Fruit fly (Drosophila melanogaster): Measurements from ENCODE around the gene CG4594.
A peak's percentile ranks its signal among the peaks of the same experiment; 100 is the strongest.

Gene CG4594

DNA sequence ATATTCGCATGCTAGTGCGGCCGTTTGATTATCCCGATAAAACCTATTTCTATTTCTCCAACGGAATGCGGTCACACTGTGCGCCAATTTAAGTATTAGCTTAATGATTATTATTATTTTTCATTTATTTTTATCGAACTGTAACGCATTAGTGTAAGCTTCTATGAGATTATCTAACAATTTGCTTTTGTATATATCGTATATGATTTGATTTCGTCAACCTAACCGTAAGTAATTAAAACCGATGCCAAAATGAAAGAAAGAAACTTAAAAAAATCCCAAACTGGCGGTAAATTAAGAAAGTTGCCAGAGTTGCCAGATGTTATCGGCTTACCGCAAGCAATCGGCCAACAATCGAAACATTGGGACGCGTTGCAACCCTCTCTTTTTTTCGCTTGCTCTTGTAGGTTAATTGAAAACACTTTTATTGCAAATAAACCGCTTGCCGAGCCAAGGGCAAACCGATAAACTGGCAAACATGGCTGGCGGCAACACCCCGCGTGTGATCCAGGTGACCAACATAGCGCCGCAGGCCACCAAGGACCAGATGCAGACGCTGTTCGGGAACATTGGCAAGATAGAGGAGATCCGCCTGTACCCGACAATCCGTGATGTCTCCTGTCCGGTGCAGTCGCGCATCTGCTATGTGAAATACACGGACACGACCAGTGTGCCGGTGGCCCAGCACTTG, 7.2 kb upstream of the CG4594 start, which contains the start of the genes Etl1 and Srp54:
TSS of gene Etl1 (minus strand) at position 39 of the 691 bp plus-strand sequence.
TSS of gene Srp54 (plus strand) at position 342 of the 691 bp plus-strand sequence.
- TF ChIP-seq CG17801 (GFP tag; optimal IDR thresholded peaks at IDR 0.05; ENCODE audit: partially characterized antibody): no peak

- peak; percentile 93 for TF ChIP-seq CG17801 (GFP tag; optimal IDR thresholded peaks at IDR 0.05; ENCODE audit: partially characterized antibody)
Measured at dm6 chr2L:9915011-9915850, 4.7 kb upstream of the CG4594 start, which contains the start of gene yip2. Gene yip2 (plus strand): TSS chr2L:9915253.

DNA sequence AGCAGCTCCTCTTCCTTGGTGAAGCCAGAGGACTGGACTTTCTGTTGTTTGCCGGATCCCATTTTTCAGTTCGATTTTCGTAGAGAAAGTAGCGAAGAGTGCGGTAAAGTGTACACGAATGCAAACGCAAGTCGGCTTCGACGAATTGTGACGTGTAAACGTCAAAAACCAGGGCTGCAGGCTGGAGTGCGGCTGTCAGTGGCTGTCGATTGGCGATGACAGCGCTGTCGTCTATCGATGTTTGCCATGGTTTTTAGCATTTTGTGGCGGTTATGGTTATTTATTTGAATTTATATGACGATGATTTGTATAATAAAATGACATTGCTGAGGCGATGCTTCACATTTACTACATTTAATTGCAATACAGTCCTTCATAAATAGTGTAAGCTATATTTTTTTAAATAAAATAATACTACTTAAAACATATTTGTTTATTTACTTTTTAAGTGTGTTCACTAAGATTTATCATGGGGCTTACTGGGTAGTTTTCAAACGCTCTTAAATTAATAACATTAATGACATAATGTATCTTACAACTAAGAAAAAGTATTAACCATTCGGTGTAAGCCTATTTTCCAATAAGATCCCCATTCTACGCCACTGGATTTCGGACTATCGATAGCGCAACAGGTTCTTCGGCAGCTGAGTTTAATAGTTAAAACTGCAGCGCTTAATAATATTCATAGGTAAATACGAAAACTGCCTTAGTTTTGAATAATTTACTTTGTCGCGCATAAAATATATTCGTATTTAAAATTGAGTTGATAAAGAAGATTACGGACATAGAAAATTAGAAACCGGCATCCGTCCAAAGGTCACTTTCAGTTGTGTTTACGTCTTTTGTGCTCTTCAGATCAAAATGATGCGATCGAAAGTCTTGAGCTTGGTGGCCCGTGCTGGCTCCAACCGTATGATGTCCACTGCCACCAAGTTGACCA, 1.7 kb upstream of the CG4594 start, which contains the start of the genes CG5885 and CG4598:
TSS of gene CG5885 (minus strand) at position 311 of the 940 bp plus-strand sequence.
TSS of gene CG4598 (plus strand) at position 599 of the 940 bp plus-strand sequence.
- peak; percentile 64 for TF ChIP-seq CG17801 (GFP tag; optimal IDR thresholded peaks at IDR 0.05; ENCODE audit: partially characterized antibody)

DNA sequence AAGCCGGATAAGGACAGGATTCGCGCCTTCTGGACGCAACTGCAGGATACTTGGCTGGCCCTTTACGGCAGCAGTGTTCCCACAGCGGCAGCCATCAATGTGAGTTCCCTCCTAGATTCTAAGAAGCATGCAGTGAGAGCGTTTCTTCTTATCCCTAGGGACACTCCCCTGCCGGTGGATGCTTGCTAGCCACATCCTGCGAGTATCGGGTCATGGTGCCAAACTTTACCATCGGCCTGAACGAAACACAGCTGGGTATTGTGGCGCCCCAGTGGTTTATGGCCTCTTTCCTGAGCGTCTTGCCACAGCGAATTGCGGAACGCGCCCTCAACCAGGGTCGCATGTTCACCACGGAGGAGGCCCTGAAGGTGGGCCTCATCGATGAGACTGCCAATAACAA, 742 bp upstream of the CG4594 start:
- no peak for TF ChIP-seq CG17801 (GFP tag; optimal IDR thresholded peaks at IDR 0.05; ENCODE audit: partially characterized antibody)

DNA sequence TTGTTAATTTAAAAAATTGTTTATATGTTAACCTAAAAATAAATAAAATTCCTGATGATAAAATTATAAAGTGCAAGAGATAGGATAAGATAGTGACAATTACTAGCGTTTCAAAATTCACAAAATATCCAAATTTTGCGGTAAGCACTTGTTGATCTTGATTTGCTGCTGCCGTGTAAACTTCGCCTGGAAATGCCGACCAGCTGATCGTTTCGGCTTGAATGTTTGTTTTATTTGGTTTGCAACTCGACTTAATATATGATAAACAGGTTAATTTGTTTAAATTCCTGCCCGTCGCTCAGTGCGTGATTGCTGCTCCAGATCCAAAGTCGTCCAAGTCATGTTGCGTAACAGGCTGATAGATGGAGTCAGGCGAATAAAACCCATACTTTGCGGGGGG, 1.4 kb downstream of the CG4594 start, which contains the start of gene CG4592:
TSS of gene CG4592 (plus strand) at position 233 of the 400 bp plus-strand sequence.
- TF ChIP-seq CG17801 (GFP tag; optimal IDR thresholded peaks at IDR 0.05; ENCODE audit: partially characterized antibody): peak; percentile 80

DNA sequence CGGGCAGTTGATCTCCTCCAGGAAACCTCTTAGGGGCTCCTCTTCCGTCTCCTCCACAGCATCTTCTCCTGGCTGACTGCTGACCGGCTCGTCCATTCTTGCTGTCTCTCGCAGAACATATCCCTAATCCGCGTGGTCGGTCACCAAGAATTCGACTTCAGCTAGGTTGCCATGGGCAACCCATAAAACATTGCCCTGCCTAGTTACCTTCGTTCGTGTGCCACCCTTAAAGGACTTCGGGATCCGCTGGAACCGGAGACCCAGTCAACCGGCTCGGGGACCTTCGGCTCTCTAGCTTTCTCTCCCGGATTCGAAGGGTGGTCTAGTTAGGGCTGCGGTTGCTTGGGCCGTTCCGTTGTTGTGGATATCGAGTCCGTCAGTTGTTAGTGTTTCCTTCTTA, 4.8 kb downstream of the CG4594 start, which contains the start of the genes TbCMF46 and CG42366:
TSS of gene TbCMF46 (minus strand) at position 101 of the 400 bp plus-strand sequence.
TSS of gene CG42366 (plus strand) at position 397 of the 400 bp plus-strand sequence.
- no peak for TF ChIP-seq CG17801 (GFP tag; optimal IDR thresholded peaks at IDR 0.05; ENCODE audit: partially characterized antibody)

- no peak for TF ChIP-seq CG17801 (GFP tag; optimal IDR thresholded peaks at IDR 0.05; ENCODE audit: partially characterized antibody)
Measured at dm6 chr2L:9930280-9930679, 10.3 kb downstream of the CG4594 start, which contains the start of gene CG42367. Gene CG42367 (plus strand): TSS chr2L:9930580.

- no peak for TF ChIP-seq CG17801 (GFP tag; optimal IDR thresholded peaks at IDR 0.05; ENCODE audit: partially characterized antibody)
Measured at dm6 chr2L:9933063-9933462, 13.1 kb downstream of the CG4594 start, which contains the start of gene Cpr30F. Gene Cpr30F (minus strand): TSS chr2L:9933163.

DNA sequence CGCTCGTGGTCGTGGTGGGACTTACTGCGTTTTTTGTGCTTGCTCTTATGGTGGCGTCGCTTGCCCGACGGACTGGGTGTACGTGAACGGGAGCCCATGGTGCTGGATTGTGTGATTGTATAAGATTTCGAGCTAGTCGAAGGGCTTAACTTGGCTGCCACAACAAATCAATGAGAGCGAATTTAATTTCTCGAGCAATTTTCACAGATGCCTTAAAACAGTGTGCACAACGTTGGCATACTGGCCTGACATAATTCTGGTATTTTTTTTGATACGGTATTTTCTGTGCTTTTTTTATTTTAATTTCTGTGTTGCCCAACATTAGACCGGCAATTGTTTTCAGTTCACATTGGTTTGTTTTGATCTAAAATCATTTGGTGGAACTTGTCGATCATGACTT, 17.9 kb downstream of the CG4594 start, which contains the start of gene Arglu1:
TSS of gene Arglu1 (minus strand) at position 227 of the 400 bp plus-strand sequence.
- TF ChIP-seq CG17801 (GFP tag; optimal IDR thresholded peaks at IDR 0.05; ENCODE audit: partially characterized antibody): peak; percentile 69

DNA sequence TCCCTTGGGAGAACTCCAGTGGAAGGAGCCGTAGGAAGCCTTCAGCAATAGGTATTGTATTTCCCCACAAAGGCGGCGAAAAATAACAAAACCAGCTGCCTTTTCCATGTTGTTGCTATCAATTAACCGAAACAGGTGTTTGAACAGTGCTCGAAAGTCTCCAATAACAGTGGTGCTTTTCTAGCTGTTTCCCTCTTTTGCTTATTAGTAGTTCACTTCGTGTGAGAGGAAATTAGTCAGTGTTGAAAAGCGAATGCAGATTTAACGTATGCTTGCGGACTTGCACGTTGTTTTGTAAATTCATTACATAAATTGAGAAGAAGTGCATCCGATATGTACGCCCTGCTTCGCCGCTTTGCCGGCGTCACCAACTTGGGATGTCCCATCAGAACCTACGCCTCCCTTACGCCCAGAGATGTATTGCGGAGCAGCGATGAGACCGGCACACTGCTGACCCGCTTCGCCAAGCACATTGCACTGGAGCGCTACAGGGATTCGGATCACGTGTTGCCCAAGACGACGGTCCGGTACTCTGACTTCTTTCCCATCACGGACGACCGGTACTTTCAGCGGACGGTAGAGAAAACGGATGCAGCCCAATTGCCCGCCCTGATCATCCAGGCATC, 18.8 kb downstream of the CG4594 start, which contains the start of the genes Datp and CG4619:
TSS of gene Datp (minus strand) at position 160 of the 626 bp plus-strand sequence.
TSS of gene CG4619 (plus strand) at position 233 of the 626 bp plus-strand sequence.
- TF ChIP-seq CG17801 (GFP tag; optimal IDR thresholded peaks at IDR 0.05; ENCODE audit: partially characterized antibody): peak; percentile 59

DNA sequence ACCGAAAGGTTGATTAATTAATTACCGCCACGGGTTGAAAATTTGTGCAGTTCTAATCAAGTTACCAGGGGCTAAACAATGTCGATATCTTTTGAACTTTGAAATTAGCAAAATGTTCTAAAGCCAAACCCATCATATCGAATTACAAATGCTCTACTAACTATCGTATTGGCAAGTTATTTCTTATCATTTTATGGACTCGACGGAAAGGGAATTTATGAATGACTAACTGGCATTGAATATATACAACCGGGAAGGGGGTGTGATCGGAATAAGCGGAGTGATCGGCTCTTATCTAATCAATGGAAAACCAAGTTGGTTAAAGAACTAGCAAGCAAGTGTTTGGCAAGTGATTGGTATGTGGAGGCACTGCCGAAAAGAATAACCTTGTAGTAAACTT, 23.6 kb downstream of the CG4594 start:
- no peak for TF ChIP-seq CG17801 (GFP tag; optimal IDR thresholded peaks at IDR 0.05; ENCODE audit: partially characterized antibody)

- no peak for TF ChIP-seq CG17801 (GFP tag; optimal IDR thresholded peaks at IDR 0.05; ENCODE audit: partially characterized antibody)
Measured at dm6 chr2L:9945086-9945485, 25.1 kb downstream of the CG4594 start.

dm6 chr2L:9946051-9946450, 26.1 kb downstream of the CG4594 start:
- TF ChIP-seq CG17801 (GFP tag; optimal IDR thresholded peaks at IDR 0.05; ENCODE audit: partially characterized antibody): no peak
